Worm (Caenorhabditis elegans) whole organism, L2 larva: ENCODE measurements around the gene F21C10.11.

Source experiments
- C34F6.9 ChIP-seq: fragments of 150-350 bp; optimal IDR thresholded peaks from 2 replicates; lab custom pipeline; 2014; ENCODE audit warnings: missing biosample characterization, missing genetic modification characterization
- F13H6.1 ChIP-seq: sonication (generic microtip); optimal IDR thresholded peaks from 2 replicates; lab custom pipeline; 2016; ENCODE audit warnings: missing genetic modification characterization, missing compliant biosample characterization
- R02D3.7 ChIP-seq: fragments of 150-350 bp; optimal IDR thresholded peaks from 2 replicates; lab custom pipeline; 2014; ENCODE audit warnings: missing biosample characterization, missing genetic modification characterization
- ZK546.5 ChIP-seq: sonication (generic microtip); optimal IDR thresholded peaks from 2 replicates; lab custom pipeline; 2017; ENCODE audit warnings: missing biosample characterization, missing genetic modification characterization
- alr-1 ChIP-seq: fragments of 150-350 bp; optimal IDR thresholded peaks from 2 replicates; lab custom pipeline; 2014; ENCODE audit warnings: missing biosample characterization, missing genetic modification characterization
- aly-2 ChIP-seq: fragments of 150-350 bp; optimal IDR thresholded peaks from 2 replicates; lab custom pipeline; 2014; ENCODE audit warnings: missing biosample characterization, missing genetic modification characterization
- ama-1 ChIP-seq: fragments of 150-350 bp; optimal IDR thresholded peaks from 2 replicates; lab custom pipeline; 2018; ENCODE audit warnings: inconsistent platforms
- blmp-1 ChIP-seq: sonication (generic microtip); optimal IDR thresholded peaks from 2 replicates; lab custom pipeline; 2017; ENCODE audit warnings: missing genetic modification characterization, mild to moderate bottlenecking, missing compliant biosample characterization, antibody characterized with exemption, moderate library complexity; ENCODE audit not compliant: insufficient read depth
- ceh-16 ChIP-seq: fragments of 150-350 bp; optimal IDR thresholded peaks from 2 replicates; lab custom pipeline; 2014; ENCODE audit warnings: missing biosample characterization, missing genetic modification characterization
- ceh-82 ChIP-seq: fragments of 150-350 bp; optimal IDR thresholded peaks from 2 replicates; lab custom pipeline; 2014; ENCODE audit warnings: missing biosample characterization, missing genetic modification characterization
- crh-2 ChIP-seq: sonication (generic microtip); optimal IDR thresholded peaks from 2 replicates; lab custom pipeline; 2017; ENCODE audit warnings: missing biosample characterization, missing genetic modification characterization
- egl-27 ChIP-seq: sonication (generic microtip); optimal IDR thresholded peaks from 3 replicates; lab custom pipeline; 2017; ENCODE audit warnings: missing biosample characterization, missing genetic modification reagents, missing genetic modification characterization
- elt-3 ChIP-seq: sonication (generic microtip); optimal IDR thresholded peaks from 2 replicates; lab custom pipeline; 2017; ENCODE audit warnings: missing biosample characterization, missing genetic modification characterization
- fos-1 ChIP-seq: fragments of 150-350 bp; optimal IDR thresholded peaks from 2 replicates; lab custom pipeline; 2014; ENCODE audit warnings: missing biosample characterization, missing genetic modification characterization
- gmeb-1 ChIP-seq: fragments of 150-350 bp; optimal IDR thresholded peaks from 2 replicates; lab custom pipeline; 2014; ENCODE audit warnings: missing biosample characterization, missing genetic modification characterization
- lin-11 ChIP-seq: fragments of 150-350 bp; sonication (generic microtip); optimal IDR thresholded peaks from 2 replicates; lab custom pipeline; 2014; ENCODE audit warnings: missing biosample characterization, missing genetic modification characterization, inconsistent platforms, mixed read lengths
- mbf-1 ChIP-seq: sonication (generic microtip); optimal IDR thresholded peaks from 2 replicates; lab custom pipeline; 2017; ENCODE audit warnings: missing biosample characterization, missing genetic modification characterization
- nhr-12 ChIP-seq: fragments of 150-350 bp; optimal IDR thresholded peaks from 2 replicates; lab custom pipeline; 2014; ENCODE audit warnings: missing biosample characterization, missing genetic modification characterization
- nhr-21 ChIP-seq: fragments of 150-350 bp; optimal IDR thresholded peaks from 2 replicates; lab custom pipeline; 2014; ENCODE audit warnings: missing biosample characterization, missing genetic modification characterization
- nhr-23 ChIP-seq: fragments of 150-350 bp; optimal IDR thresholded peaks from 2 replicates; lab custom pipeline; 2014; ENCODE audit warnings: missing biosample characterization, missing genetic modification reagents, missing genetic modification characterization
- nhr-237 ChIP-seq: fragments of 150-350 bp; optimal IDR thresholded peaks from 2 replicates; lab custom pipeline; 2014; ENCODE audit warnings: missing biosample characterization, missing genetic modification characterization
- nhr-25 ChIP-seq: fragments of 150-350 bp; sonication (generic microtip); optimal IDR thresholded peaks from 3 replicates; lab custom pipeline; 2014; ENCODE audit warnings: missing biosample characterization, missing genetic modification characterization
- nhr-6 ChIP-seq: fragments of 150-350 bp; optimal IDR thresholded peaks from 2 replicates; lab custom pipeline; 2014; ENCODE audit warnings: missing biosample characterization, missing genetic modification characterization
- peb-1 ChIP-seq: fragments of 150-350 bp; optimal IDR thresholded peaks from 2 replicates; lab custom pipeline; 2014; ENCODE audit warnings: missing biosample characterization, missing genetic modification characterization
- skn-1 ChIP-seq: sonication (generic microtip); optimal IDR thresholded peaks from 2 replicates; lab custom pipeline; 2017; ENCODE audit warnings: missing biosample characterization, missing genetic modification characterization
- sma-3 ChIP-seq: sonication (generic microtip); optimal IDR thresholded peaks from 2 replicates; lab custom pipeline; 2016; ENCODE audit warnings: missing genetic modification reagents, missing genetic modification characterization, missing compliant biosample characterization
- sma-9 ChIP-seq, 2 experiments: fragments of 150-350 bp in 1 of 2; sonication (generic microtip) in 1 of 2; optimal IDR thresholded peaks; 2 replicates each; lab custom pipeline; 2014 to 2016; ENCODE audit warnings: missing genetic modification characterization in 2 of 2, mild to moderate bottlenecking in 1 of 2, missing biosample characterization in 1 of 2, missing compliant biosample characterization in 1 of 2, missing genetic modification reagents in 1 of 2, moderate library complexity in 1 of 2
- snpc-4 ChIP-seq: fragments of 150-350 bp; optimal IDR thresholded peaks from 2 replicates; lab custom pipeline; 2014; ENCODE audit warnings: missing biosample characterization, missing genetic modification characterization
- unc-55 ChIP-seq: fragments of 150-350 bp; sonication (generic microtip); optimal IDR thresholded peaks from 3 replicates; lab custom pipeline; 2014; ENCODE audit warnings: missing biosample characterization, missing genetic modification reagents, missing genetic modification characterization
- zag-1 ChIP-seq: fragments of 150-350 bp; optimal IDR thresholded peaks from 2 replicates; lab custom pipeline; 2014; ENCODE audit warnings: missing biosample characterization, missing genetic modification characterization
- ztf-1 ChIP-seq: fragments of 200-800 bp; sonication (Bioruptor generic); conservative IDR thresholded peaks from 2 replicates; pipeline ENCODE4 v1.3.6; 2022; ENCODE audit warnings: missing genetic modification characterization, missing compliant biosample characterization
- ztf-11 ChIP-seq: sonication (generic microtip); optimal IDR thresholded peaks from 2 replicates; lab custom pipeline; 2017; ENCODE audit warnings: missing biosample characterization, missing genetic modification characterization

The F21C10.11 gene

ce11 chrV:9133950-9134349 lies 10.7 kb downstream of the F21C10.11 start, which contains the start of gene B0222.1:
Gene B0222.1 (plus strand): TSS chrV:9134255.
- TF ChIP-seq nhr-23 (no peak), lin-11 (tag; lab: Kevin White, UChicago) (peak; percentile 21), blmp-1 (tag; lab: Kevin White, UChicago) (no peak), elt-3 (no peak), alr-1 (tag; lab: Kevin White, UChicago) (no peak), aly-2 (no peak), ceh-16 (tag; lab: Kevin White, UChicago) (no peak), nhr-237 (no peak), peb-1 (tag; lab: Kevin White, UChicago) (no peak), nhr-12 (no peak), C34F6.9 (tag; lab: Kevin White, UChicago) (peak; percentile 19), sma-9 (GFP tag; optimal IDR thresholded peaks at IDR 0.05; lab: Kevin White, UChicago) (no peak), sma-9 (tag; optimal IDR thresholded peaks at IDR 0.05; lab: Kevin White, UChicago) (no peak), ztf-1 (GFP tag; lab: Robert Waterston, UW) (no peak), skn-1 (no peak)
- TF ChIP-seq, all 48 proteins: peak for 2

DNA sequence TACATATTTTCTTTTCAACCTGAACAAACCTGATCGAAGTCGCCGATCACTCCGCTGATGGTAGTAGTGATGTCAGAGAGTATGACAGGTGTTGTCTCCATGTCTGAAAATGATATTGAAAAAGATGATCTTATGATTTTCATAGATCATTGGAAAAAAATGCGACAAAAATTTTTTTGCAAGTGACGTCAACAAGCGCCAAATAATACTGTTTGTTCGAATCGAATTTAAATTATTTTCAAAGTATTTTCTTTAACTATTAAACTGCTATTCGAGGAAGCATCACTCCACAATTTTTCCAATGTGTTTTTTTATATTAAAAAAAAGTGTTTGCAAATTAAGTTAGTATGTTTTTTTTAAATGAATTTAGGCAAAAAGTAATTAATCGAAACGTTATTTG lies 14.3 kb downstream of the F21C10.11 start, which contains the start of gene pitr-2:
TSS of gene pitr-2 (minus strand) at position 101 of the 400 bp plus-strand sequence.
- TF ChIP-seq unc-55 (no peak), F13H6.1 (tag; lab: Kevin White, UChicago) (no peak), ZK546.5 (no peak), R02D3.7 (no peak), nhr-6 (tag; lab: Kevin White, UChicago) (no peak), nhr-25 (tag; lab: Kevin White, UChicago) (no peak), C34F6.9 (tag; lab: Kevin White, UChicago) (no peak), nhr-21 (tag; lab: Kevin White, UChicago) (no peak), nhr-12 (no peak), ama-1 (no peak)
- TF ChIP-seq, all 48 proteins: peak for 0

DNA sequence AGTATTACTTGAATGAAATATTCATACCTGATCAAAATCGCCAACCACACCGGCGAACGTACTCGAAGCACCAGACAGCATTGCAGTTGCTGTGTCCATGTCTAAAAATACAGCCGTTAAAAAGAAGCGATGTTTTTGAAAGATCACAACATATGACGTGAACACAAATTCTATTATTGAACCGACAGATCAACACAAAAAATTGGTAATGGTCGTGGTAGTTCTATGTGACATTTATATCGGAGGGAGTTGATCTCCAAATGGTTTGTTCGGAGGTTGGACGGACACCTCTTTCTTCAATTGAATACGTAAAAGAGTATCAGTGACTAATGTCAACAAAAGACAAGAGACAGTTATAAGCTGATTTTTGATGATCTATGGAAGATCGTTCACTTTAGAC lies 18.0 kb downstream of the F21C10.11 start, which contains the start of gene pitr-3:
TSS of gene pitr-3 (minus strand) at position 101 of the 400 bp plus-strand sequence.
- TF ChIP-seq snpc-4 (tag; lab: Kevin White, UChicago), result no peak
- TF ChIP-seq nhr-12, result no peak
- TF ChIP-seq crh-2 (tag; lab: Kevin White, UChicago), result no peak
- TF ChIP-seq ceh-16 (tag; lab: Kevin White, UChicago), result no peak
- no peak for TF ChIP-seq ztf-11
- TF ChIP-seq ZK546.5, result no peak
- no peak for TF ChIP-seq zag-1 (tag; lab: Kevin White, UChicago)
- TF ChIP-seq lin-11 (tag; lab: Kevin White, UChicago), result no peak
- TF ChIP-seq nhr-25 (tag; lab: Kevin White, UChicago), result no peak
- TF ChIP-seq egl-27 (tag; lab: Kevin White, UChicago), result no peak
- no peak for TF ChIP-seq gmeb-1 (tag; lab: Kevin White, UChicago)
- no peak for TF ChIP-seq C34F6.9 (tag; lab: Kevin White, UChicago)
- no peak for TF ChIP-seq sma-3
- TF ChIP-seq blmp-1 (tag; lab: Kevin White, UChicago), result no peak
- TF ChIP-seq, all 48 proteins: peak for 0

- TF ChIP-seq mbf-1 (no peak), sma-9 (GFP tag; optimal IDR thresholded peaks at IDR 0.05; lab: Kevin White, UChicago) (peak; percentile 60), sma-9 (tag; optimal IDR thresholded peaks at IDR 0.05; lab: Kevin White, UChicago) (no peak), skn-1 (no peak), nhr-21 (tag; lab: Kevin White, UChicago) (peak; percentile 33), sma-3 (peak; percentile 31)
- TF ChIP-seq, all 48 proteins: peak for 3
Measured at ce11 chrV:9143896-9144295, 20.6 kb downstream of the F21C10.11 start.

DNA sequence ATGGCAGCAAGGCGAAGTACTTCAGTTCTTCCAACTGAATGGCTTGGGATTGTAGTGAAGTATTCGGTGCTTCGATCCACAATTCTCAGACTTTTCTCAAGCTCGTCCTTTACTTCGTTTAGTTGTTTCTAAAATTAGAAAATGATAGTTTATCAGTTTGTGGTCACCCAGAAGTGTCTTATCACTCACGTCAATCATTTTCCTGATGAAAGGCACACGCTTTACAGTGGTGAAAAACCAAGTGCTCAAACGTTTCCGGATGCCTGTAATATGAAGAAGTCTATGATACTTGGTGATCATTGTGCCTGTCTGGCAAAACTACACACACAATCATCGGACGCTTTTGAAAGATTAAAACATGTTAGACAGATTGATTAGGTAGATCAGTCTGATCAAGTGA lies 22.9 kb downstream of the F21C10.11 start:
- TF ChIP-seq fos-1 (tag; lab: Kevin White, UChicago), result peak; percentile 16
- no peak for TF ChIP-seq ceh-82 (tag; lab: Kevin White, UChicago)
- peak; percentile 2 for TF ChIP-seq sma-9 (GFP tag; optimal IDR thresholded peaks at IDR 0.05; lab: Kevin White, UChicago)
- no peak for TF ChIP-seq sma-9 (tag; optimal IDR thresholded peaks at IDR 0.05; lab: Kevin White, UChicago)
- peak; percentile 22 for TF ChIP-seq gmeb-1 (tag; lab: Kevin White, UChicago)
- TF ChIP-seq, all 48 proteins: peak for 3
